Fruit fly (Drosophila melanogaster): ENCODE measurements around the gene CG14606.

Gene CG14606

dm6 chr3R:7223972-7224464, 7.1 kb upstream of the CG14606 start, which contains the start of gene thw (continued):
- no peak for TF ChIP-seq Hmr (GFP tag; optimal IDR thresholded peaks at IDR 0.05)
- TF ChIP-seq NC2β (GFP tag; optimal IDR thresholded peaks at IDR 0.05): no peak
- no peak for TF ChIP-seq Atf6 (GFP tag; IDR thresholded peaks at IDR 0.05)
- TF ChIP-seq crp (GFP tag; optimal IDR thresholded peaks at IDR 0.05): peak in 1 of 2 experiments; percentile 64
- TF ChIP-seq CG17829 (tag; optimal IDR thresholded peaks at IDR 0.05): no peak
- TF ChIP-seq ewg (GFP tag; optimal IDR thresholded peaks at IDR 0.05): no peak
- peak; percentile 38 for TF ChIP-seq ATbp (GFP tag; optimal IDR thresholded peaks at IDR 0.05)
- no peak for TF ChIP-seq Dad (GFP tag; optimal IDR thresholded peaks at IDR 0.05)
- no peak for TF ChIP-seq stwl (tag; optimal IDR thresholded peaks at IDR 0.05)
- peak; percentile 73 for TF ChIP-seq CG12769 (tag; optimal IDR thresholded peaks at IDR 0.05)
- TF ChIP-seq Trl (optimal IDR thresholded peaks at IDR 0.05): peak; percentile 11 to 13
- no peak for TF ChIP-seq Trl (GFP tag; optimal IDR thresholded peaks at IDR 0.05)
- no peak for TF ChIP-seq Oaz (GFP tag; IDR thresholded peaks at IDR 0.05)
- TF ChIP-seq CG13287 (GFP tag; IDR thresholded peaks at IDR 0.05; ENCODE audit: partially characterized antibody): peak; percentile 16; the same call in 1 of the 2 replicates
- no peak for TF ChIP-seq cad (GFP tag; optimal IDR thresholded peaks at IDR 0.05)
- TF ChIP-seq CG10543 (GFP tag; optimal IDR thresholded peaks at IDR 0.05): peak; percentile 5
- no peak for TF ChIP-seq CG14050 (GFP tag; IDR thresholded peaks at IDR 0.05)
- TF ChIP-seq CG1603 (tag; optimal IDR thresholded peaks at IDR 0.05): no peak

DNA sequence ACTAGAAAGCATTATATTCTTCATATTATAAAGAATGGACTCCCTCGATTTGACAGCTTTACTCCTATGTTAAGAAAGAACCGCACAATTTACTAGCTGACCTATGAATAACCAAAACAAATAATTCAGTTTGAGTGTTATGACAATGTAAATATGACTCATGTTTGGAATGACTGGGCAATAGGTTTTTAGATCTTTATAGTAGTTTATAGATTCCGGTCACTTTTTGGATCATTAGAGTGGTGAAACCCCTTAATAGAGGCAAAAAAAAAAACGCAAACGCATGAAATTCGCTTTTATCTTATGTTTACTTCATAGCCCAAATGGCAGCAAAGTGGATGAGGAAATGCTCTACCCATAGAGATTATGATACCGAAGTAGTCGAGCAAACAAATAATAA, 2.7 kb upstream of the CG14606 start, which contains the start of gene CG14605:
Gene CG14605 (minus strand): TSS at position 101 of the 400 bp plus-strand sequence.
- no peak for TF ChIP-seq E2f1 (GFP tag; IDR thresholded peaks at IDR 0.05)
- no peak for TF ChIP-seq eyg (GFP tag; optimal IDR thresholded peaks at IDR 0.05)
- no peak for TF ChIP-seq BtbVII (GFP tag; optimal IDR thresholded peaks at IDR 0.05)
- no peak for TF ChIP-seq Dad (GFP tag; optimal IDR thresholded peaks at IDR 0.05)
- no peak for TF ChIP-seq bigmax (GFP tag; optimal IDR thresholded peaks at IDR 0.05)
- TF ChIP-seq dan (GFP tag; IDR thresholded peaks at IDR 0.05): no peak
- TF ChIP-seq corto (GFP tag; optimal IDR thresholded peaks at IDR 0.05): no peak
- no peak for TF ChIP-seq ewg (GFP tag; optimal IDR thresholded peaks at IDR 0.05)
- no peak for TF ChIP-seq Bdp1 (GFP tag; optimal IDR thresholded peaks at IDR 0.05)
- no peak for TF ChIP-seq klu (GFP tag; IDR thresholded peaks at IDR 0.05)
- no peak for TF ChIP-seq pzg (GFP tag; optimal IDR thresholded peaks at IDR 0.05)

DNA sequence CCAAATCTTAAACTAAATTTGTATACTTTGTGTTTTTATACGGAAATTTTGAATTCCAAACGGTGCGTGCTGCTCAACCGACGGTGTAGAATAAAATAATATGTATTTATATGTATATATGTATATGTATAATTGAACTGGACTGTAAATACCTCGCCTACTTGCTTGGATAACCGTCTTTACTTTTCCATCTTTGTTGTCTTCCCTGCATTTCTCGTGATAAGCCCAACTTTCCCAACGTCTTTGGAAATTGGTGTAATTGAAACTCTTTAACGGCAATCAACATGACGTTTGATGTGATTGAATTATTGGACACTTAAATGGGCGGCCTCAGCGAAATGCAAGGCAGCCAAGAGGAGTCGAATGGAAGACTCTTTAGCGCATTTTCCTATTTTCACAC, 8.6 kb downstream of the CG14606 start, which contains the start of gene CG1288:
Gene CG1288 (minus strand): TSS at position 101 of the 400 bp plus-strand sequence.
- TF ChIP-seq scrt (GFP tag; optimal IDR thresholded peaks at IDR 0.05): no peak
- TF ChIP-seq CG13296 (GFP tag; optimal IDR thresholded peaks at IDR 0.05): no peak
- no peak for TF ChIP-seq sc (optimal IDR thresholded peaks at IDR 0.05)
- TF ChIP-seq sc (GFP tag; optimal IDR thresholded peaks at IDR 0.05): no peak
- no peak for TF ChIP-seq CG30403 (GFP tag; optimal IDR thresholded peaks at IDR 0.05)
- no peak for TF ChIP-seq Max (GFP tag; optimal IDR thresholded peaks at IDR 0.05)
- TF ChIP-seq jing (GFP tag; optimal IDR thresholded peaks at IDR 0.05): no peak
- no peak for TF ChIP-seq croc (GFP tag; conservative IDR thresholded peaks at IDR 0.05)
- no peak for TF ChIP-seq CG6272 (GFP tag; IDR thresholded peaks at IDR 0.05)
- TF ChIP-seq CG31365 (tag; optimal IDR thresholded peaks at IDR 0.05): no peak
- no peak for TF ChIP-seq zen2 (GFP tag; IDR thresholded peaks at IDR 0.05; ENCODE audit: partially characterized antibody)
- no peak for TF ChIP-seq CG10979 (tag; optimal IDR thresholded peaks at IDR 0.05)
- no peak for TF ChIP-seq CG18262 (tag; optimal IDR thresholded peaks at IDR 0.05)
- no peak for TF ChIP-seq so (GFP tag; IDR thresholded peaks at IDR 0.05)
- no peak for TF ChIP-seq CG10959 (GFP tag; IDR thresholded peaks at IDR 0.05)
- no peak for TF ChIP-seq D19A (tag; optimal IDR thresholded peaks at IDR 0.05)
- no peak for TF ChIP-seq otp (GFP tag; IDR thresholded peaks at IDR 0.05)
- TF ChIP-seq CG7556 (GFP tag; optimal IDR thresholded peaks at IDR 0.05): no peak
- no peak for TF ChIP-seq CG11247 (GFP tag; IDR thresholded peaks at IDR 0.05)
- no peak for TF ChIP-seq Usf (GFP tag; optimal IDR thresholded peaks at IDR 0.05)
